Fruit fly (Drosophila melanogaster) whole organism: ENCODE measurements around the gene Bin1.

ENCODE experiments used
- Dll ChIP-seq: fragments of >200 bp; optimal IDR thresholded peaks from 2 replicates; lab custom pipeline; 2017
- pan ChIP-seq: fragments of >200 bp; optimal IDR thresholded peaks from 2 replicates; lab custom pipeline; 2017
- usp ChIP-seq: fragments of >200 bp; optimal IDR thresholded peaks from 2 replicates; lab custom pipeline; 2017; ENCODE audit warnings: missing biosample characterization, missing genetic modification characterization, mixed read lengths

- TF ChIP-seq Dll: no peak
- TF ChIP-seq pan: no peak
- TF ChIP-seq usp (GFP tag; lab: Kevin White, UChicago): no peak
Measured at dm6 chr3R:16208106-16208780, 18.9 kb upstream of the Bin1 start.
